Fruit fly (Drosophila melanogaster) whole organism, adult: ENCODE measurements around the gene nonC.

Experiments
- CG14711 ChIP-seq: fragments of 200-800 bp; sonication (Bioruptor generic); optimal IDR thresholded peaks from 2 replicates; lab custom pipeline; 2018; ENCODE audit warnings: missing biosample characterization, mild to moderate bottlenecking, missing genetic modification characterization, moderate library complexity
- CG7045 ChIP-seq: fragments of 200-800 bp; sonication (Bioruptor generic); optimal IDR thresholded peaks from 2 replicates; lab custom pipeline; 2017; ENCODE audit warnings: missing biosample characterization, mild to moderate bottlenecking, missing genetic modification characterization
- CG7101 ChIP-seq: fragments of 200-800 bp; sonication (Bioruptor generic); optimal IDR thresholded peaks from 2 replicates; lab custom pipeline; 2018; ENCODE audit warnings: missing biosample characterization, mild to moderate bottlenecking, missing genetic modification characterization, moderate library complexity
- Crg-1 ChIP-seq: fragments of 200-800 bp; sonication (Bioruptor generic); optimal IDR thresholded peaks from 2 replicates; lab custom pipeline; 2016; ENCODE audit warnings: missing biosample characterization, missing genetic modification characterization
- Mnt ChIP-seq: fragments of 200-800 bp; sonication (Bioruptor generic); optimal IDR thresholded peaks from 2 replicates; lab custom pipeline; 2016; ENCODE audit warnings: missing biosample characterization, mild to moderate bottlenecking, missing genetic modification characterization
- kay ChIP-seq: fragments of 200-800 bp; sonication (Bioruptor generic); peaks from one replicate; lab custom pipeline; 2016; ENCODE audit warnings: missing biosample characterization, missing genetic modification characterization, borderline replicate concordance
- ovo ChIP-seq: fragments of 200-800 bp; sonication (Bioruptor generic); optimal IDR thresholded peaks from 2 replicates; lab custom pipeline; 2016; ENCODE audit warnings: missing biosample characterization, missing genetic modification characterization
- pad ChIP-seq: fragments of 200-800 bp; sonication (Bioruptor generic); optimal IDR thresholded peaks from 3 replicates; lab custom pipeline; 2017; ENCODE audit warnings: missing biosample characterization, missing genetic modification characterization, mild to moderate bottlenecking, moderate library complexity, missing genetic modification reagents

dm6 chrX:6866764-6867163 is 42.5 kb downstream of the nonC start:
- no peak for TF ChIP-seq pad (GFP tag; lab: Kevin White, UChicago)
- TF ChIP-seq kay (GFP tag; lab: Kevin White, UChicago): no peak
- TF ChIP-seq ovo (GFP tag; lab: Kevin White, UChicago): no peak
- no peak for TF ChIP-seq CG7045
- TF ChIP-seq CG14711 (tag; lab: Kevin White, UChicago): no peak
- no peak for TF ChIP-seq CG7101 (tag; lab: Kevin White, UChicago)
- TF ChIP-seq Crg-1 (GFP tag; lab: Kevin White, UChicago): no peak
- TF ChIP-seq Mnt (GFP tag; lab: Kevin White, UChicago): no peak
